Fruit fly (Drosophila melanogaster) whole organism, embryonic: ENCODE measurements around the gene Rbm13.

Source experiments
- Ada2b ChIP-seq: fragments of 200-800 bp; sonication (Bioruptor generic); IDR thresholded peaks from 2 replicates; pipeline ENCODE4 v1.3.6; 2022; ENCODE audit warnings: missing biosample characterization, missing genetic modification characterization
- B-H1 ChIP-seq: fragments of 200-800 bp; sonication (Bioruptor generic); IDR thresholded peaks from 3 replicates; pipeline ENCODE4 v1.3.6; 2022; ENCODE audit warnings: missing biosample characterization, missing genetic modification characterization
- C15 ChIP-seq: fragments of 200-800 bp; sonication (Bioruptor generic); IDR thresholded peaks from 3 replicates; pipeline ENCODE4 v1.3.6; 2022; ENCODE audit warnings: missing biosample characterization, missing genetic modification characterization
- CG10267 ChIP-seq: fragments of 200-800 bp; sonication (Bioruptor generic); optimal IDR thresholded peaks from 2 replicates; lab custom pipeline; 2018; ENCODE audit warnings: missing biosample characterization, mild to moderate bottlenecking, missing genetic modification characterization, moderate library complexity
- CG10321 ChIP-seq: fragments of 200-800 bp; sonication (Bioruptor generic); IDR thresholded peaks from 2 replicates; pipeline ENCODE4 v1.3.6; 2022; ENCODE audit warnings: missing biosample characterization, missing genetic modification characterization
- CG10543 ChIP-seq: fragments of 200-800 bp; sonication (Bioruptor generic); optimal IDR thresholded peaks from 3 replicates; lab custom pipeline; 2017; ENCODE audit warnings: missing biosample characterization, mild to moderate bottlenecking, missing genetic modification characterization, moderate library complexity
- CG12942 ChIP-seq: fragments of 200-800 bp; sonication (Bioruptor generic); optimal IDR thresholded peaks from 3 replicates; lab custom pipeline; 2016; ENCODE audit warnings: missing biosample characterization, missing genetic modification characterization
- CG13287 ChIP-seq: fragments of 200-800 bp; sonication (Bioruptor generic); IDR thresholded peaks from 2 replicates; pipeline ENCODE4 v1.3.6; 2022; ENCODE audit warnings: missing biosample characterization, missing genetic modification characterization; ENCODE audit not compliant: partially characterized antibody
- CG14050 ChIP-seq: fragments of 200-800 bp; sonication (Bioruptor generic); IDR thresholded peaks from 3 replicates; pipeline ENCODE4 v1.3.6; 2022; ENCODE audit warnings: missing biosample characterization, missing genetic modification characterization
- CG16779 ChIP-seq: fragments of 200-800 bp; sonication (Bioruptor generic); IDR thresholded peaks from 2 replicates; pipeline ENCODE4 v1.3.6; 2022; ENCODE audit warnings: missing biosample characterization, missing genetic modification characterization
- CG18619 ChIP-seq: fragments of 200-800 bp; sonication (Bioruptor generic); optimal IDR thresholded peaks from 3 replicates; lab custom pipeline; 2017; ENCODE audit warnings: missing biosample characterization, mild to moderate bottlenecking, missing genetic modification characterization
- CG2712 ChIP-seq: fragments of 200-800 bp; optimal IDR thresholded peaks from 3 replicates; lab custom pipeline; 2019; ENCODE audit warnings: missing biosample characterization, mild to moderate bottlenecking, missing genetic modification characterization, moderate library complexity
- CG3407 ChIP-seq: fragments of 200-800 bp; sonication (Bioruptor generic); optimal IDR thresholded peaks from 2 replicates; lab custom pipeline; 2018; ENCODE audit warnings: missing biosample characterization, mild to moderate bottlenecking, missing genetic modification characterization
- CG42726 ChIP-seq: fragments of 200-800 bp; sonication (Bioruptor generic); IDR thresholded peaks from 2 replicates; pipeline ENCODE4 v1.3.6; 2022; ENCODE audit warnings: missing biosample characterization, missing genetic modification characterization; ENCODE audit not compliant: partially characterized antibody
- CG4328 ChIP-seq: fragments of 200-800 bp; sonication (Bioruptor generic); optimal IDR thresholded peaks from 3 replicates; lab custom pipeline; 2017; ENCODE audit warnings: missing biosample characterization, missing genetic modification reagents, missing genetic modification characterization
- CG6175 ChIP-seq: fragments of 200-800 bp; sonication (Bioruptor generic); IDR thresholded peaks from 3 replicates; pipeline ENCODE4 v1.3.6; 2022; ENCODE audit warnings: missing biosample characterization, missing genetic modification characterization
- CG6254 ChIP-seq: fragments of 200-800 bp; sonication (Bioruptor generic); optimal IDR thresholded peaks from 3 replicates; lab custom pipeline; 2017; ENCODE audit warnings: mild to moderate bottlenecking, missing biosample characterization, missing genetic modification reagents, missing genetic modification characterization
- CG6689 ChIP-seq: fragments of 200-800 bp; sonication (Bioruptor generic); IDR thresholded peaks from 2 replicates; pipeline ENCODE4 v1.3.6; 2022; ENCODE audit warnings: missing biosample characterization, missing genetic modification characterization
- CG6854 ChIP-seq: fragments of 200-800 bp; sonication (Bioruptor generic); optimal IDR thresholded peaks from 3 replicates; lab custom pipeline; 2017; ENCODE audit warnings: missing biosample characterization, mild to moderate bottlenecking, missing genetic modification characterization
- CG7357 ChIP-seq: fragments of 200-800 bp; sonication (Bioruptor generic); IDR thresholded peaks from 3 replicates; pipeline ENCODE4 v1.3.6; 2022; ENCODE audit warnings: missing biosample characterization, missing genetic modification characterization
- CrebB ChIP-seq: fragments of 200-800 bp; sonication (Bioruptor generic); optimal IDR thresholded peaks from 3 replicates; lab custom pipeline; 2018; ENCODE audit warnings: missing biosample characterization, mild to moderate bottlenecking, missing genetic modification characterization
- Dref ChIP-seq: fragments of 200-800 bp; sonication (Bioruptor generic); IDR thresholded peaks from 2 replicates; pipeline ENCODE4 v1.3.6; 2022; ENCODE audit warnings: missing biosample characterization, missing genetic modification characterization
- H2.0 ChIP-seq: fragments of 200-800 bp; sonication (Bioruptor generic); IDR thresholded peaks from 2 replicates; pipeline ENCODE4 v1.3.6; 2022; ENCODE audit warnings: missing biosample characterization, missing genetic modification characterization
- HLH3B ChIP-seq: fragments of 200-800 bp; sonication (Bioruptor generic); IDR thresholded peaks from 2 replicates; pipeline ENCODE4 v1.3.6; 2022; ENCODE audit warnings: missing biosample characterization, missing genetic modification characterization
- Hr3 ChIP-seq: fragments of 200-800 bp; sonication (Bioruptor generic); optimal IDR thresholded peaks from 3 replicates; lab custom pipeline; 2016; ENCODE audit warnings: missing biosample characterization, missing genetic modification characterization
- Hr39 ChIP-seq: fragments of >200 bp; optimal IDR thresholded peaks from 2 replicates; lab custom pipeline; 2017
- Med ChIP-seq: fragments of 200-800 bp; sonication (Bioruptor generic); peaks from one replicate; lab custom pipeline; 2016; ENCODE audit warnings: missing biosample characterization, missing genetic modification characterization, mild to moderate bottlenecking, inconsistent platforms, moderate library complexity
- Nf-YA ChIP-seq: fragments of 200-800 bp; sonication (Bioruptor generic); IDR thresholded peaks from 2 replicates; pipeline ENCODE4 v1.3.6; 2022; ENCODE audit warnings: missing biosample characterization, missing genetic modification characterization
- NfI ChIP-seq: fragments of 200-800 bp; sonication (Bioruptor generic); optimal IDR thresholded peaks from 3 replicates; lab custom pipeline; 2018; ENCODE audit warnings: missing biosample characterization, mild to moderate bottlenecking, missing genetic modification characterization, moderate library complexity
- Pdp1 ChIP-seq, 2 experiments: fragments of 200-800 bp; sonication (Bioruptor generic); optimal IDR thresholded peaks; 3 replicates each; lab custom pipeline; 2016; ENCODE audit warnings: missing biosample characterization in 2 of 2, missing genetic modification characterization in 2 of 2, mild to moderate bottlenecking in 1 of 2, moderate library complexity in 1 of 2
- Ptx1 ChIP-seq: fragments of 200-800 bp; sonication (Bioruptor generic); IDR thresholded peaks from 2 replicates; pipeline ENCODE4 v1.3.6; 2022; ENCODE audit warnings: missing biosample characterization, missing genetic modification characterization
- Ravus ChIP-seq: fragments of 200-800 bp; sonication (Bioruptor generic); IDR thresholded peaks from 2 replicates; pipeline ENCODE4 v1.3.6; 2022; ENCODE audit warnings: missing biosample characterization, missing genetic modification characterization
- YL-1 ChIP-seq: fragments of 200-800 bp; sonication (Bioruptor generic); optimal IDR thresholded peaks from 3 replicates; lab custom pipeline; 2017; ENCODE audit warnings: missing biosample characterization, mild to moderate bottlenecking, missing genetic modification characterization
- al ChIP-seq: fragments of 200-800 bp; sonication (Bioruptor generic); IDR thresholded peaks from 2 replicates; pipeline ENCODE4 v1.3.6; 2022; ENCODE audit warnings: missing biosample characterization, missing genetic modification characterization
- ase ChIP-seq: fragments of 200-800 bp; sonication (Bioruptor generic); IDR thresholded peaks from 3 replicates; pipeline ENCODE4 v1.3.6; 2022; ENCODE audit warnings: missing biosample characterization, missing genetic modification characterization
- cg ChIP-seq: fragments of 200-800 bp; sonication (Bioruptor generic); optimal IDR thresholded peaks from 3 replicates; lab custom pipeline; 2019; ENCODE audit warnings: missing biosample characterization, mild to moderate bottlenecking, missing genetic modification characterization, moderate library complexity
- gem ChIP-seq: fragments of 200-800 bp; sonication (Bioruptor generic); optimal IDR thresholded peaks from 2 replicates; lab custom pipeline; 2019; ENCODE audit warnings: missing biosample characterization, mild to moderate bottlenecking, missing genetic modification characterization, moderate library complexity
- gt ChIP-seq: fragments of 200-800 bp; sonication (Bioruptor generic); IDR thresholded peaks from 2 replicates; pipeline ENCODE4 v1.3.6; 2022; ENCODE audit warnings: missing biosample characterization, missing genetic modification characterization
- jigr1 ChIP-seq: fragments of 200-800 bp; sonication (Bioruptor generic); IDR thresholded peaks from 3 replicates; pipeline ENCODE4 v1.3.6; 2022; ENCODE audit warnings: missing biosample characterization, missing genetic modification characterization
- jing ChIP-seq: fragments of 200-800 bp; sonication (Bioruptor generic); optimal IDR thresholded peaks from 2 replicates; lab custom pipeline; 2018; ENCODE audit warnings: missing biosample characterization, mild to moderate bottlenecking, missing genetic modification characterization
- knrl ChIP-seq: fragments of 200-800 bp; sonication (Bioruptor generic); IDR thresholded peaks from 3 replicates; pipeline ENCODE4 v1.3.6; 2022; ENCODE audit warnings: missing biosample characterization, missing genetic modification characterization; ENCODE audit not compliant: partially characterized antibody
- lab ChIP-seq: fragments of 200-800 bp; sonication (Bioruptor generic); optimal IDR thresholded peaks from 3 replicates; lab custom pipeline; 2017; ENCODE audit warnings: missing biosample characterization, missing genetic modification characterization, mild to moderate bottlenecking, moderate library complexity, missing genetic modification reagents
- nmo ChIP-seq: fragments of 200-800 bp; sonication (Bioruptor generic); optimal IDR thresholded peaks from 2 replicates; lab custom pipeline; 2018; ENCODE audit warnings: missing biosample characterization, mild to moderate bottlenecking, missing genetic modification characterization, moderate library complexity
- nom ChIP-seq: fragments of 200-800 bp; sonication (Bioruptor generic); optimal IDR thresholded peaks from 2 replicates; lab custom pipeline; 2017; ENCODE audit warnings: missing biosample characterization, missing genetic modification characterization, mild to moderate bottlenecking, moderate library complexity, missing genetic modification reagents
- peb ChIP-seq: fragments of 200-800 bp; sonication (Bioruptor generic); IDR thresholded peaks from 2 replicates; pipeline ENCODE4 v1.3.6; 2022; ENCODE audit warnings: missing biosample characterization, missing genetic modification characterization
- prd ChIP-seq, 3 experiments: fragments of >200 bp in 2 of 3; fragments of 200-800 bp in 1 of 3; sonication (Bioruptor generic) in 1 of 3; optimal IDR thresholded peaks in 2 of 3; IDR thresholded peaks in 1 of 3; 2 replicates in 2 of 3; 3 replicates in 1 of 3; pipeline versions ENCODE4 v1.3.6 to Lab custom; 2017 to 2022; ENCODE audit warnings: missing biosample characterization in 1 of 3, missing genetic modification characterization in 1 of 3
- repo ChIP-seq: fragments of 200-800 bp; sonication (Bioruptor generic); optimal IDR thresholded peaks from 2 replicates; lab custom pipeline; 2016; ENCODE audit warnings: missing biosample characterization, missing genetic modification characterization
- salm ChIP-seq: fragments of 200-800 bp; sonication (Bioruptor generic); optimal IDR thresholded peaks from 2 replicates; lab custom pipeline; 2018; ENCODE audit warnings: missing biosample characterization, mild to moderate bottlenecking, missing genetic modification characterization
- sens ChIP-seq: fragments of 200-800 bp; sonication (Bioruptor generic); peaks from one replicate; lab custom pipeline; 2016; ENCODE audit warnings: missing biosample characterization, missing genetic modification characterization
- sim ChIP-seq: fragments of 200-800 bp; sonication (Bioruptor generic); IDR thresholded peaks from 2 replicates; pipeline ENCODE4 v1.3.6; 2022; ENCODE audit warnings: missing biosample characterization, missing genetic modification characterization
- so ChIP-seq: fragments of 200-800 bp; sonication (Bioruptor generic); IDR thresholded peaks from 3 replicates; pipeline ENCODE4 v1.3.6; 2022; ENCODE audit warnings: missing biosample characterization, missing genetic modification characterization
- tio ChIP-seq: fragments of 200-800 bp; sonication (Bioruptor generic); optimal IDR thresholded peaks from 2 replicates; lab custom pipeline; 2017; ENCODE audit warnings: missing biosample characterization, missing genetic modification characterization, inconsistent platforms

The Rbm13 gene

dm6 chrX:8888861-8889392 is 12.6 kb upstream of the Rbm13 start (continued):
- TF ChIP-seq ase (GFP tag; lab: Robert Waterston, UW), result no peak
- peak; percentile 26; the same call in 1 of the 2 replicates for TF ChIP-seq al (GFP tag; lab: Robert Waterston, UW)
- TF ChIP-seq Dref (GFP tag; lab: Robert Waterston, UW), result no peak
- TF ChIP-seq Med, result peak; percentile 63
- no peak for TF ChIP-seq Hr3
- TF ChIP-seq so (GFP tag; lab: Robert Waterston, UW), result no peak
- no peak for TF ChIP-seq CG16779 (GFP tag; lab: Robert Waterston, UW)
- no peak for TF ChIP-seq YL-1
- TF ChIP-seq CG18619 (GFP tag; lab: Kevin White, UChicago), result no peak
- no peak for TF ChIP-seq CG10321 (GFP tag; lab: Robert Waterston, UW)
- no peak for TF ChIP-seq CG6175
- no peak for TF ChIP-seq jing
- peak; percentile 11 for TF ChIP-seq lab (GFP tag; lab: Kevin White, UChicago)
- no peak for TF ChIP-seq CG4328 (GFP tag; lab: Kevin White, UChicago)
- no peak for TF ChIP-seq H2.0 (GFP tag; lab: Robert Waterston, UW)
- TF ChIP-seq repo (GFP tag; lab: Kevin White, UChicago), result no peak
- TF ChIP-seq prd (optimal IDR thresholded peaks at IDR 0.05; lab: Kevin White, UChicago), result no peak
- 0 out of 3 replicates have a peak, but pooled peaks have one; percentile 4 for TF ChIP-seq prd (GFP tag; IDR thresholded peaks at IDR 0.05; lab: Robert Waterston, UW)
- TF ChIP-seq Nf-YA (GFP tag; lab: Robert Waterston, UW), result no peak
- TF ChIP-seq gem (tag; lab: Kevin White, UChicago), result peak; percentile 25
- TF ChIP-seq C15 (GFP tag; lab: Robert Waterston, UW), result no peak
- TF ChIP-seq CG2712 (tag; lab: Kevin White, UChicago), result no peak
- no peak for TF ChIP-seq CG6854 (GFP tag; lab: Kevin White, UChicago)
- TF ChIP-seq jigr1 (GFP tag; lab: Robert Waterston, UW), result no peak
- TF ChIP-seq CG7357 (GFP tag; lab: Robert Waterston, UW), result no peak
- TF ChIP-seq peb (GFP tag; lab: Robert Waterston, UW), result no peak
- no peak for TF ChIP-seq Ada2b (GFP tag; lab: Robert Waterston, UW)
- no peak for TF ChIP-seq nmo (GFP tag; lab: Kevin White, UChicago)
- TF ChIP-seq CG6254 (GFP tag; lab: Kevin White, UChicago), result peak; percentile 83
- no peak for TF ChIP-seq Pdp1 (GFP tag; optimal IDR thresholded peaks at IDR 0.05; lab: Kevin White, UChicago)
- no peak for TF ChIP-seq CG14050 (GFP tag; lab: Robert Waterston, UW)
- no peak for TF ChIP-seq CG3407
- TF ChIP-seq Ptx1, result 0 out of 2 replicates have a peak, but pooled peaks have one; percentile 25
- TF ChIP-seq NfI, result no peak
- TF ChIP-seq Hr39 (lab: Kevin White, UChicago), result no peak
- no peak for TF ChIP-seq cg (GFP tag; lab: Kevin White, UChicago)
- no peak for TF ChIP-seq CG10543
- TF ChIP-seq CG12942, result no peak
- peak; percentile 44 for TF ChIP-seq nom (GFP tag; lab: Kevin White, UChicago)

dm6 chrX:8890974-8891373 is 10.5 kb upstream of the Rbm13 start:
- TF ChIP-seq CG42726 (GFP tag; lab: Robert Waterston, UW), result no peak
- no peak for TF ChIP-seq knrl (GFP tag; lab: Robert Waterston, UW)
- TF ChIP-seq salm (tag; lab: Kevin White, UChicago), result no peak
- TF ChIP-seq B-H1 (GFP tag; lab: Robert Waterston, UW), result no peak
- no peak for TF ChIP-seq tio (GFP tag; lab: Kevin White, UChicago)
- TF ChIP-seq CG6689, result peak; percentile 40; the same call in 1 of the 2 replicates
- no peak for TF ChIP-seq CG12942
- TF ChIP-seq CrebB (tag; lab: Kevin White, UChicago), result no peak
- no peak for TF ChIP-seq Ravus (GFP tag; lab: Robert Waterston, UW)
- no peak for TF ChIP-seq CG10267 (tag; lab: Kevin White, UChicago)
- 0 out of 2 replicates have a peak, but pooled peaks have one; percentile 14 for TF ChIP-seq HLH3B (GFP tag; lab: Robert Waterston, UW)
- no peak for TF ChIP-seq gt (GFP tag; lab: Robert Waterston, UW)
- no peak for TF ChIP-seq CG13287 (GFP tag; lab: Robert Waterston, UW)
- TF ChIP-seq sens (GFP tag; lab: Kevin White, UChicago), result peak; percentile 41
- no peak for TF ChIP-seq sim (GFP tag; lab: Robert Waterston, UW)
- TF ChIP-seq Med, result peak; percentile 85
